Worm (Caenorhabditis elegans): ENCODE measurements around the gene gba-4.

gba-4 gene

DNA sequence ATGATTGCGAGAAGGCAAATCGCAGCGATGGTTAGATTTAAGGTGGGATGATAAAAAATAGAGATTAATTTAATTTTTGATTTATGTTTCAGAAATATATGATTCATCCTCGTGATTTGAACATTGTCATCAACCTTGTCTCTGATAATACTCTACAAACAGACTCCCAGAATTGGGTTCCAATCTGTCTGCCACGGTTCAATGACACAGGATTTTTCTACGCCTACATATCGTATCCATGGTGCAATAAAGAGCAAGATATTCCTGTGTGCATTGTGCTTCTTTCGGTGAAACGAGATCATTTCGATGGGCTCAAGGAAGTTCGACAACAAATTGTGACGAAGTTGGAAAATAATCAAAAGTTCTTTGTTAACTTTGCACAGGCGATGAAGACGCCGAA is 17.2 kb upstream of the gba-4 start:
- TF ChIP-seq duxl-1 (tag; optimal IDR thresholded peaks at IDR 0.05; ENCODE audit: poor library complexity) = no peak
- no peak for TF ChIP-seq ceh-82 (tag; optimal IDR thresholded peaks at IDR 0.05)
- TF ChIP-seq ZK546.5 (tag; optimal IDR thresholded peaks at IDR 0.05) = no peak
- no peak for TF ChIP-seq hlh-11 (tag; optimal IDR thresholded peaks at IDR 0.05)
- TF ChIP-seq nhr-10 (tag; optimal IDR thresholded peaks at IDR 0.05) = no peak
- no peak for TF ChIP-seq Y5F2A.4 (GFP tag; optimal IDR thresholded peaks at IDR 0.05)
- no peak for TF ChIP-seq dpl-1 (GFP tag; optimal IDR thresholded peaks at IDR 0.05)
- no peak for TF ChIP-seq daf-8 (GFP tag; IDR thresholded peaks at IDR 0.05)
- no peak for TF ChIP-seq lin-1 (GFP tag; IDR thresholded peaks at IDR 0.05)
- no peak for TF ChIP-seq lir-3 (tag; optimal IDR thresholded peaks at IDR 0.05)
- TF ChIP-seq nhr-25 (tag; optimal IDR thresholded peaks at IDR 0.05; ENCODE audit: borderline replicate concordance, insufficient read depth) = no peak
- TF ChIP-seq T20F7.1 (GFP tag; optimal IDR thresholded peaks at IDR 0.05) = no peak
- no peak for TF ChIP-seq php-3 (GFP tag; IDR thresholded peaks at IDR 0.05)
- no peak for TF ChIP-seq ctbp-1 (GFP tag; IDR thresholded peaks at IDR 0.05)
- TF ChIP-seq fos-1 (tag; optimal IDR thresholded peaks at IDR 0.05) = no peak
- no peak for TF ChIP-seq zip-11 (GFP tag; IDR thresholded peaks at IDR 0.05)
- TF ChIP-seq snpc-4 (tag; optimal IDR thresholded peaks at IDR 0.05) = no peak

DNA sequence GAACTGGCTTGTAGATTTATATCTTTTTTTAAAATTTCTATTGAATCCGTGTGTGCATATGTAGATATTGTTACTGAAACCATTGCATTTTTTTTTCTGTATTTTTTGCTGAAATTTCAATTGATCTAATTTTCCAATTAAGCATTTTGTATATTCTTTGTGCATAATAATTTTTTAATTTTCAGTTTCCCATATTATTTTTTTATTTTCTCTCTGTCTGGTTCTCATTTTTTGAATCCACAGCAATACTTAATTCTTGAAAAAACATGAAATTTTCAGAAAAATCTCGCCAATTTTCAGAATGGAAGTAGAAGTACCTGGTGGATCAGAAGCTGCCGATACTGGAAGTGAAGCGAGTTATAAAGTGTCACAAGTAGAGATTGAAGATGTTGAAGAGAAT is 15.9 kb upstream of the gba-4 start, which contains the start of gene sand-1:
Gene sand-1, plus strand, starts transcription at position 301 of the 400 bp plus-strand sequence.
- TF ChIP-seq ama-1 (optimal IDR thresholded peaks at IDR 0.05) = peak; percentile 14
- no peak for TF ChIP-seq dmd-8 (GFP tag; IDR thresholded peaks at IDR 0.05)

DNA sequence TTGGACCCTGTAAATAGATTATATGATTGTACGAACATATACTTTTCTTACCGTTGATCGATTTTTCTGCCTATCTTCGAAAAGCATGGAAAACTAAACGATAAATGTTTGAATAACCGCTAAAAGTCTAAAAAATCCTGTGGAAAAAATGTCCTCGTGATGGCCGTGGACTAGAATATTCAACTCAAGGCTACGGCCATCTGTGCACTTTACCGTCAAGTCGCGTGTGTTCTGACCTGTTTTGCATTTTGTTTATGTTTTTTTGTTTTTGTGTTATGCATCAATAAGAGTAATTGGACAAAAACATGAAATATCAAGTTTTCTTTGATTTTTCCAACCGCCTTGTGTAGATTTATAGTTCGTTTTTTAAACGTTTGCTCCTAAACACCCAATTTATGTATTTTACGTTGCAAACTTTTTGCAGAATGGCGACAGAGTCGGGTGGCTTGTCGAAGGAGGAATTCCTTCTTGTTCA is 13.5 kb upstream of the gba-4 start, which contains the start of the genes hda-6 and F41H10.4:
Gene hda-6, minus strand, starts transcription at position 172 of the 475 bp plus-strand sequence.
Gene F41H10.4, plus strand, starts transcription at position 425 of the 475 bp plus-strand sequence.
- TF ChIP-seq ama-1 (optimal IDR thresholded peaks at IDR 0.05) = no peak
- TF ChIP-seq rbr-2 (tag; optimal IDR thresholded peaks at IDR 0.05) = peak; percentile 34
- no peak for TF ChIP-seq sdz-12 (GFP tag; optimal IDR thresholded peaks at IDR 0.05)
- TF ChIP-seq lin-39 (tag; optimal IDR thresholded peaks at IDR 0.05) = no peak
- no peak for TF ChIP-seq lin-1 (GFP tag; IDR thresholded peaks at IDR 0.05)
- no peak for TF ChIP-seq zip-11 (GFP tag; IDR thresholded peaks at IDR 0.05)
- no peak for TF ChIP-seq R02D3.7 (tag; optimal IDR thresholded peaks at IDR 0.05)
- no peak for TF ChIP-seq ceh-32 (tag; optimal IDR thresholded peaks at IDR 0.05; ENCODE audit: poor library complexity)
- TF ChIP-seq egl-43 (GFP tag; IDR thresholded peaks at IDR 0.05) = no peak
- peak; percentile 20 for TF ChIP-seq nhr-28 (tag; optimal IDR thresholded peaks at IDR 0.05)
- no peak for TF ChIP-seq Y75B8A.6 (GFP tag; IDR thresholded peaks at IDR 0.05)
- TF ChIP-seq ZK546.5 (tag; optimal IDR thresholded peaks at IDR 0.05) = no peak
- TF ChIP-seq fkh-10 (GFP tag; optimal IDR thresholded peaks at IDR 0.05) = no peak
- no peak for TF ChIP-seq snpc-4 (tag; optimal IDR thresholded peaks at IDR 0.05)
- TF ChIP-seq aha-1 (tag) = peak; percentile 22
- 0 out of 2 replicates have a peak, but pooled peaks have one; percentile 38 for TF ChIP-seq madf-9 (GFP tag; conservative IDR thresholded peaks at IDR 0.05)
- TF ChIP-seq ces-1 (GFP tag; optimal IDR thresholded peaks at IDR 0.05) = no peak
- peak; percentile 38; the same call in 1 of the 2 replicates for TF ChIP-seq T26A8.4 (GFP tag; IDR thresholded peaks at IDR 0.05)
- no peak for TF ChIP-seq madf-5 (GFP tag; IDR thresholded peaks at IDR 0.05)
- no peak for TF ChIP-seq mdt-29 (GFP tag; IDR thresholded peaks at IDR 0.05)
- peak; percentile 14 for TF ChIP-seq lin-13 (GFP tag; optimal IDR thresholded peaks at IDR 0.05)
- TF ChIP-seq nhr-10 (tag; optimal IDR thresholded peaks at IDR 0.05) = no peak
- no peak for TF ChIP-seq tag-97 (GFP tag; IDR thresholded peaks at IDR 0.05)
- TF ChIP-seq mes-2 (tag; optimal IDR thresholded peaks at IDR 0.05; ENCODE audit: poor library complexity, severe bottlenecking) = peak; percentile 97
- TF ChIP-seq jun-1 (tag; optimal IDR thresholded peaks at IDR 0.05) = no peak
- peak in 1 of 2 experiments; percentile 91 for TF ChIP-seq lsy-2 (tag; optimal IDR thresholded peaks at IDR 0.05)
- no peak for TF ChIP-seq hmg-1.1 (GFP tag; IDR thresholded peaks at IDR 0.05)
- TF ChIP-seq nhr-102 (tag; optimal IDR thresholded peaks at IDR 0.05) = peak; percentile 9
- TF ChIP-seq ZK337.2 (GFP tag; IDR thresholded peaks at IDR 0.05) = peak; percentile 40; the same call in 1 of the 2 replicates
- TF ChIP-seq mep-1 (tag; optimal IDR thresholded peaks at IDR 0.05) = peak; percentile 77
- no peak for TF ChIP-seq zip-2 (tag; optimal IDR thresholded peaks at IDR 0.05)
- TF ChIP-seq ceh-44 (GFP tag; IDR thresholded peaks at IDR 0.05) = no peak
- TF ChIP-seq Y5F2A.4 (GFP tag; optimal IDR thresholded peaks at IDR 0.05) = no peak
- peak; percentile 69 for TF ChIP-seq dve-1 (tag; optimal IDR thresholded peaks at IDR 0.05; ENCODE audit: insufficient read depth)
- no peak for TF ChIP-seq daf-12 (tag; optimal IDR thresholded peaks at IDR 0.05)
- no peak for TF ChIP-seq gei-8 (GFP tag; optimal IDR thresholded peaks at IDR 0.05)

Data from whole organism, L4 larva.